Fruit fly (Drosophila melanogaster): ENCODE measurements around the gene CG31099.

DNA sequence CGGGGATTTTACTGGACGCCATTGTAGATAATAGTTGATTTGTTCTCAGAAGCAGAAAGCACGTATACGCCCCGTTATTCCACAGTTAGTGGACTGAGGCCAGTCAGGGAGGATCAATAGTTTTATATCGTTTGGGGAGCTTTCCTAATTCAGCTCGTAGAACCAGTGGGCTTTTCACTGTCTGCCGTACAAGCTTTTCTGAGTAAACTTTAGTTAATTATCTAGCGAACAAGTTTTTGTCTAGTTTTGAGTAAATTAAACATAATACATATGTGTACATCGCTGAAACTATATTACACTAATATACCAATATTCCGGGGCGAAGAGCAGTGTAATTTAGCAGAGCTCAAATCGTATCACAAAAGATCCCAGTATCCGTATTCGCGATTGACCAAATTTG lies 11.9 kb upstream of the CG31099 start, which contains the start of gene CG10562:
- TF ChIP-seq usp (GFP tag; optimal IDR thresholded peaks at IDR 0.05) (no peak), pan (optimal IDR thresholded peaks at IDR 0.05) (no peak), psq (optimal IDR thresholded peaks at IDR 0.05) (no peak), EcR (GFP tag; optimal IDR thresholded peaks at IDR 0.05) (no peak)
